Fruit fly (Drosophila melanogaster) whole organism, embryonic: Measurements from ENCODE around the gene CG2059.

Experiments
- B-H1 ChIP-seq: fragments of 200-800 bp; sonication (Bioruptor generic); IDR thresholded peaks from 3 replicates; pipeline ENCODE4 v1.3.6; 2022; ENCODE audit warnings: missing biosample characterization, missing genetic modification characterization
- CG10267 ChIP-seq: fragments of 200-800 bp; sonication (Bioruptor generic); optimal IDR thresholded peaks from 2 replicates; lab custom pipeline; 2018; ENCODE audit warnings: missing biosample characterization, mild to moderate bottlenecking, missing genetic modification characterization, moderate library complexity
- CG10366 ChIP-seq: fragments of 200-800 bp; sonication (Bioruptor generic); IDR thresholded peaks from 2 replicates; pipeline ENCODE4 v1.3.6; 2022; ENCODE audit warnings: missing biosample characterization, missing genetic modification characterization
- CG11085 ChIP-seq: fragments of 200-800 bp; sonication (Bioruptor generic); IDR thresholded peaks from 2 replicates; pipeline ENCODE4 v1.3.6; 2022; ENCODE audit warnings: missing biosample characterization, missing genetic modification characterization
- CG12391 ChIP-seq: fragments of 200-800 bp; sonication (Bioruptor generic); optimal IDR thresholded peaks from 3 replicates; lab custom pipeline; 2018; ENCODE audit warnings: missing biosample characterization, mild to moderate bottlenecking, missing genetic modification characterization, moderate library complexity
- CG1647 ChIP-seq: fragments of 200-800 bp; sonication (Bioruptor generic); optimal IDR thresholded peaks from 3 replicates; lab custom pipeline; 2016; ENCODE audit warnings: missing biosample characterization, missing genetic modification characterization
- CG17186 ChIP-seq: fragments of 200-800 bp; sonication (Bioruptor generic); optimal IDR thresholded peaks from 3 replicates; lab custom pipeline; 2017; ENCODE audit warnings: missing biosample characterization, missing genetic modification reagents, missing genetic modification characterization
- CG17385 ChIP-seq: fragments of 200-800 bp; sonication (Bioruptor generic); optimal IDR thresholded peaks from 3 replicates; lab custom pipeline; 2018; ENCODE audit warnings: missing biosample characterization, mild to moderate bottlenecking, missing genetic modification characterization
- CG18476 ChIP-seq: fragments of 200-800 bp; sonication (Bioruptor generic); optimal IDR thresholded peaks from 2 replicates; lab custom pipeline; 2016; ENCODE audit warnings: missing biosample characterization, mild to moderate bottlenecking, missing genetic modification characterization
- CG18599 ChIP-seq: fragments of 200-800 bp; sonication (Bioruptor generic); optimal IDR thresholded peaks from 3 replicates; lab custom pipeline; 2017; ENCODE audit warnings: missing biosample characterization, missing genetic modification characterization, mild to moderate bottlenecking, moderate library complexity, missing genetic modification reagents
- CG32767 ChIP-seq: fragments of 200-800 bp; sonication (Bioruptor generic); IDR thresholded peaks from 2 replicates; pipeline ENCODE4 v1.3.6; 2022; ENCODE audit warnings: missing biosample characterization, missing genetic modification characterization
- CG34224 ChIP-seq: fragments of 200-800 bp; sonication (Bioruptor generic); IDR thresholded peaks from 3 replicates; pipeline ENCODE4 v1.3.6; 2022; ENCODE audit warnings: missing biosample characterization, missing genetic modification characterization; ENCODE audit not compliant: partially characterized antibody
- CG4854 ChIP-seq: fragments of 200-800 bp; sonication (Bioruptor generic); optimal IDR thresholded peaks from 2 replicates; lab custom pipeline; 2016; ENCODE audit warnings: missing biosample characterization, missing genetic modification characterization, inconsistent platforms
- CG7271 ChIP-seq: fragments of 200-800 bp; sonication (Bioruptor generic); optimal IDR thresholded peaks from 2 replicates; lab custom pipeline; 2018; ENCODE audit warnings: missing biosample characterization, mild to moderate bottlenecking, missing genetic modification characterization, moderate library complexity
- CG8290 ChIP-seq, 3 experiments: fragments of 200-800 bp; sonication (Bioruptor generic); optimal IDR thresholded peaks; 2 replicates each; lab custom pipeline; 2016 to 2019; ENCODE audit warnings: missing biosample characterization in 3 of 3, missing genetic modification characterization in 3 of 3, mild to moderate bottlenecking in 2 of 3, moderate library complexity in 1 of 3
- CG8924 ChIP-seq: fragments of 200-800 bp; optimal IDR thresholded peaks from 3 replicates; lab custom pipeline; 2019; ENCODE audit warnings: missing biosample characterization, mild to moderate bottlenecking, missing genetic modification characterization, moderate library complexity
- Chrac-16 ChIP-seq: fragments of 200-800 bp; sonication (Bioruptor generic); optimal IDR thresholded peaks from 3 replicates; lab custom pipeline; 2016; ENCODE audit warnings: missing biosample characterization, missing genetic modification characterization
- CkIIα-i1 ChIP-seq: fragments of 200-800 bp; sonication (Bioruptor generic); IDR thresholded peaks from 2 replicates; pipeline ENCODE4 v1.3.6; 2022; ENCODE audit warnings: missing biosample characterization, missing genetic modification characterization
- Deaf1 ChIP-seq: fragments of 200-800 bp; optimal IDR thresholded peaks from 3 replicates; lab custom pipeline; 2019; ENCODE audit warnings: missing biosample characterization, mild to moderate bottlenecking, missing genetic modification characterization, moderate library complexity
- Drgx ChIP-seq: fragments of 200-800 bp; sonication (Bioruptor generic); IDR thresholded peaks from 2 replicates; pipeline ENCODE4 v1.3.6; 2022; ENCODE audit warnings: missing biosample characterization, missing genetic modification characterization
- Gug ChIP-seq: fragments of 200-800 bp; sonication (Bioruptor generic); IDR thresholded peaks from 4 replicates; pipeline ENCODE4 v1.3.6; 2022; ENCODE audit warnings: missing biosample characterization, missing genetic modification characterization
- HmgZ ChIP-seq: fragments of 200-800 bp; sonication (Bioruptor generic); optimal IDR thresholded peaks from 2 replicates; lab custom pipeline; 2018; ENCODE audit warnings: missing biosample characterization, mild to moderate bottlenecking, missing genetic modification characterization
- Hmr ChIP-seq: fragments of 200-800 bp; sonication (Bioruptor generic); optimal IDR thresholded peaks from 3 replicates; lab custom pipeline; 2017; ENCODE audit warnings: mild to moderate bottlenecking, missing biosample characterization, missing genetic modification reagents, missing genetic modification characterization
- Hr3 ChIP-seq: fragments of 200-800 bp; sonication (Bioruptor generic); optimal IDR thresholded peaks from 3 replicates; lab custom pipeline; 2016; ENCODE audit warnings: missing biosample characterization, missing genetic modification characterization
- Nf-YB ChIP-seq: fragments of 200-800 bp; sonication (Bioruptor generic); optimal IDR thresholded peaks from 3 replicates; lab custom pipeline; 2019; ENCODE audit warnings: missing biosample characterization, mild to moderate bottlenecking, missing genetic modification characterization, moderate library complexity
- Opbp ChIP-seq: fragments of 200-800 bp; sonication (Bioruptor generic); IDR thresholded peaks from 3 replicates; pipeline ENCODE4 v1.3.6; 2022; ENCODE audit warnings: missing biosample characterization, missing genetic modification characterization; ENCODE audit not compliant: partially characterized antibody
- Optix ChIP-seq: fragments of 200-800 bp; sonication (Bioruptor generic); IDR thresholded peaks from 3 replicates; pipeline ENCODE4 v1.3.6; 2022; ENCODE audit warnings: missing biosample characterization, missing genetic modification characterization
- Ptx1 ChIP-seq: fragments of 200-800 bp; sonication (Bioruptor generic); IDR thresholded peaks from 2 replicates; pipeline ENCODE4 v1.3.6; 2022; ENCODE audit warnings: missing biosample characterization, missing genetic modification characterization
- Taf1 ChIP-seq: fragments of 200-800 bp; sonication (Bioruptor generic); IDR thresholded peaks from 2 replicates; pipeline ENCODE4 v1.3.6; 2022; ENCODE audit warnings: missing biosample characterization, missing genetic modification characterization
- bbx ChIP-seq: fragments of 200-800 bp; sonication (Bioruptor generic); IDR thresholded peaks from 2 replicates; pipeline ENCODE4 v1.3.6; 2022; ENCODE audit warnings: missing biosample characterization, missing genetic modification characterization; ENCODE audit not compliant: partially characterized antibody
- chinmo ChIP-seq: fragments of 200-800 bp; sonication (Bioruptor generic); IDR thresholded peaks from 4 replicates; pipeline ENCODE4 v1.3.6; 2022; ENCODE audit warnings: missing biosample characterization, missing genetic modification characterization; ENCODE audit not compliant: partially characterized antibody
- fu2 ChIP-seq: fragments of 200-800 bp; sonication (Bioruptor generic); optimal IDR thresholded peaks from 2 replicates; lab custom pipeline; 2016; ENCODE audit warnings: missing biosample characterization, missing genetic modification characterization
- gcm ChIP-seq: fragments of 200-800 bp; sonication (Bioruptor generic); optimal IDR thresholded peaks from 2 replicates; lab custom pipeline; 2019; ENCODE audit warnings: missing biosample characterization, mild to moderate bottlenecking, missing genetic modification characterization, moderate library complexity
- gro ChIP-seq: fragments of 200-800 bp; sonication (Bioruptor generic); optimal IDR thresholded peaks from 2 replicates; lab custom pipeline; 2016; ENCODE audit warnings: missing biosample characterization, missing genetic modification characterization
- h ChIP-seq: fragments of >200 bp; optimal IDR thresholded peaks from 2 replicates; lab custom pipeline; 2017
- ind ChIP-seq: fragments of 200-800 bp; sonication (Bioruptor generic); optimal IDR thresholded peaks from 3 replicates; lab custom pipeline; 2016; ENCODE audit warnings: missing biosample characterization, missing genetic modification characterization
- kay ChIP-seq: fragments of 200-800 bp; sonication (Bioruptor generic); optimal IDR thresholded peaks from 2 replicates; lab custom pipeline; 2016; ENCODE audit warnings: missing biosample characterization, missing genetic modification characterization
- klu ChIP-seq: fragments of 200-800 bp; sonication (Bioruptor generic); IDR thresholded peaks from 2 replicates; pipeline ENCODE4 v1.3.6; 2022; ENCODE audit warnings: missing biosample characterization, missing genetic modification characterization
- lmd ChIP-seq: fragments of 200-800 bp; sonication (Bioruptor generic); IDR thresholded peaks from 2 replicates; pipeline ENCODE4 v1.3.6; 2022; ENCODE audit warnings: missing biosample characterization, missing genetic modification characterization
- otp ChIP-seq: fragments of 200-800 bp; sonication (Bioruptor generic); IDR thresholded peaks from 3 replicates; pipeline ENCODE4, ENCODE4 v1.3.6; 2022; ENCODE audit warnings: missing biosample characterization, missing genetic modification characterization
- phol ChIP-seq: fragments of 200-800 bp; sonication (Bioruptor generic); optimal IDR thresholded peaks from 3 replicates; lab custom pipeline; 2018; ENCODE audit warnings: missing biosample characterization, mild to moderate bottlenecking, missing genetic modification characterization, moderate library complexity
- prd ChIP-seq, 3 experiments: fragments of >200 bp in 2 of 3; fragments of 200-800 bp in 1 of 3; sonication (Bioruptor generic) in 1 of 3; optimal IDR thresholded peaks in 2 of 3; IDR thresholded peaks in 1 of 3; 2 replicates in 2 of 3; 3 replicates in 1 of 3; pipeline versions ENCODE4 v1.3.6 to Lab custom; 2017 to 2022; ENCODE audit warnings: missing biosample characterization in 1 of 3, missing genetic modification characterization in 1 of 3
- sens ChIP-seq: fragments of 200-800 bp; sonication (Bioruptor generic); peaks from one replicate; lab custom pipeline; 2016; ENCODE audit warnings: missing biosample characterization, missing genetic modification characterization
- sima ChIP-seq: fragments of 200-800 bp; sonication (Bioruptor generic); optimal IDR thresholded peaks from 2 replicates; lab custom pipeline; 2016; ENCODE audit warnings: missing biosample characterization, missing genetic modification characterization
- so ChIP-seq: fragments of 200-800 bp; sonication (Bioruptor generic); IDR thresholded peaks from 3 replicates; pipeline ENCODE4 v1.3.6; 2022; ENCODE audit warnings: missing biosample characterization, missing genetic modification characterization
- unc-4 ChIP-seq: fragments of 200-800 bp; sonication (Bioruptor generic); IDR thresholded peaks from 2 replicates; pipeline ENCODE4 v1.3.6; 2022; ENCODE audit warnings: missing biosample characterization, missing genetic modification characterization; ENCODE audit not compliant: partially characterized antibody
- usp ChIP-seq: fragments of >200 bp; optimal IDR thresholded peaks from 2 replicates; lab custom pipeline; 2017; ENCODE audit warnings: missing biosample characterization, missing genetic modification characterization
- zfh2 ChIP-seq: fragments of 200-800 bp; sonication (Bioruptor generic); optimal IDR thresholded peaks from 2 replicates; lab custom pipeline; 2016; ENCODE audit warnings: missing biosample characterization, missing genetic modification characterization

CG2059 gene

dm6 chrX:7323649-7324511, 37.7 kb downstream of the CG2059 start, which contains the start of the genes Atg5 and Dok (continued):
- peak; percentile 34 for TF ChIP-seq ind (GFP tag; lab: Kevin White, UChicago)
- no peak for TF ChIP-seq CG11085 (GFP tag; lab: Robert Waterston, UW)
- no peak for TF ChIP-seq otp (GFP tag; lab: Robert Waterston, UW)
- TF ChIP-seq chinmo (GFP tag; lab: Robert Waterston, UW), result 0 out of 4 replicates have a peak, but pooled peaks have one; percentile 62
- TF ChIP-seq usp (GFP tag; lab: Kevin White, UChicago), result no peak
- no peak for TF ChIP-seq CkIIα-i1 (GFP tag; lab: Robert Waterston, UW)
- peak; percentile 25 for TF ChIP-seq Nf-YB
- TF ChIP-seq Hmr (GFP tag; lab: Kevin White, UChicago), result peak; percentile 65
- TF ChIP-seq Taf1 (GFP tag; lab: Robert Waterston, UW), result no peak
- TF ChIP-seq Gug, result peak; percentile 45; the same call in 2 of the 4 replicates
- peak; percentile 62 for TF ChIP-seq unc-4 (GFP tag; lab: Robert Waterston, UW)
- TF ChIP-seq CG17385 (GFP tag; lab: Kevin White, UChicago), result no peak
- TF ChIP-seq CG7271 (tag; lab: Kevin White, UChicago), result peak; percentile 19
- TF ChIP-seq bbx (GFP tag; lab: Robert Waterston, UW), result peak; percentile 14; the same call in 1 of the 2 replicates
- peak; percentile 68 for TF ChIP-seq CG12391 (tag; lab: Kevin White, UChicago)
- no peak for TF ChIP-seq sima
- peak; percentile 0 for TF ChIP-seq fu2 (GFP tag; lab: Kevin White, UChicago)
- no peak for TF ChIP-seq B-H1 (GFP tag; lab: Robert Waterston, UW)
- peak; percentile 52 for TF ChIP-seq Ptx1 (GFP tag; lab: Robert Waterston, UW)
- no peak for TF ChIP-seq CG17186 (GFP tag; lab: Kevin White, UChicago)
- TF ChIP-seq Chrac-16 (GFP tag; lab: Kevin White, UChicago), result peak; percentile 31
- peak; percentile 26 for TF ChIP-seq sens (GFP tag; lab: Kevin White, UChicago)
- no peak for TF ChIP-seq CG18476 (GFP tag; lab: Kevin White, UChicago)
- TF ChIP-seq zfh2, result peak; percentile 66
- no peak for TF ChIP-seq CG32767 (GFP tag; lab: Robert Waterston, UW)
- TF ChIP-seq CG4854 (GFP tag; lab: Kevin White, UChicago), result no peak
- TF ChIP-seq HmgZ (tag; lab: Kevin White, UChicago), result peak; percentile 6
- TF ChIP-seq CG10267 (tag; lab: Kevin White, UChicago), result peak; percentile 23
- peak; percentile 40 for TF ChIP-seq Hr3 (GFP tag; lab: Kevin White, UChicago)
- no peak for TF ChIP-seq CG8290 (GFP tag; optimal IDR thresholded peaks at IDR 0.05; lab: Kevin White, UChicago)
- peak in 1 of 2 experiments; percentile 70 for TF ChIP-seq CG8290 (tag; optimal IDR thresholded peaks at IDR 0.05; lab: Kevin White, UChicago)
- TF ChIP-seq CG1647 (GFP tag; lab: Kevin White, UChicago), result no peak
- TF ChIP-seq Drgx (GFP tag; lab: Robert Waterston, UW), result no peak
- no peak for TF ChIP-seq so (GFP tag; lab: Robert Waterston, UW)
- TF ChIP-seq prd (optimal IDR thresholded peaks at IDR 0.05; lab: Kevin White, UChicago), result no peak
- peak; percentile 44; the same call in 1 of the 3 replicates for TF ChIP-seq prd (GFP tag; IDR thresholded peaks at IDR 0.05; lab: Robert Waterston, UW)
- TF ChIP-seq Optix (GFP tag; lab: Robert Waterston, UW), result no peak
- TF ChIP-seq h, result no peak
- peak; percentile 57 for TF ChIP-seq phol
- TF ChIP-seq klu (GFP tag; lab: Robert Waterston, UW), result no peak
- peak; percentile 14; the same call in 1 of the 2 replicates for TF ChIP-seq CG10366 (GFP tag; lab: Robert Waterston, UW)
- peak; percentile 25 for TF ChIP-seq CG8924
- TF ChIP-seq CG18599 (GFP tag; lab: Kevin White, UChicago), result no peak
- TF ChIP-seq Opbp (GFP tag; lab: Robert Waterston, UW), result peak; percentile 60
- TF ChIP-seq kay (GFP tag; lab: Kevin White, UChicago), result no peak
- no peak for TF ChIP-seq Deaf1
- no peak for TF ChIP-seq gcm (GFP tag; lab: Kevin White, UChicago)
- TF ChIP-seq gro (GFP tag; lab: Kevin White, UChicago), result no peak
- no peak; the same call in 1 of the 2 replicates for TF ChIP-seq lmd (GFP tag; lab: Robert Waterston, UW)
- TF ChIP-seq CG34224 (GFP tag; lab: Robert Waterston, UW), result peak; percentile 39; the same call in 2 of the 3 replicates
